Worm (Caenorhabditis elegans) whole organism, L2 larva: ENCODE measurements around the gene srd-10.

ENCODE experiments used
- ama-1 ChIP-seq: fragments of 150-350 bp; optimal IDR thresholded peaks from 2 replicates; lab custom pipeline; 2018; ENCODE audit warnings: inconsistent platforms
- lin-39 ChIP-seq: fragments of 150-350 bp; optimal IDR thresholded peaks from 2 replicates; lab custom pipeline; 2014; ENCODE audit warnings: missing biosample characterization, missing genetic modification reagents, missing genetic modification characterization
- nhr-10 ChIP-seq: sonication (generic microtip); optimal IDR thresholded peaks from 2 replicates; lab custom pipeline; 2017; ENCODE audit warnings: missing biosample characterization, missing genetic modification characterization
- ztf-11 ChIP-seq: sonication (generic microtip); optimal IDR thresholded peaks from 2 replicates; lab custom pipeline; 2017; ENCODE audit warnings: missing biosample characterization, missing genetic modification characterization

DNA sequence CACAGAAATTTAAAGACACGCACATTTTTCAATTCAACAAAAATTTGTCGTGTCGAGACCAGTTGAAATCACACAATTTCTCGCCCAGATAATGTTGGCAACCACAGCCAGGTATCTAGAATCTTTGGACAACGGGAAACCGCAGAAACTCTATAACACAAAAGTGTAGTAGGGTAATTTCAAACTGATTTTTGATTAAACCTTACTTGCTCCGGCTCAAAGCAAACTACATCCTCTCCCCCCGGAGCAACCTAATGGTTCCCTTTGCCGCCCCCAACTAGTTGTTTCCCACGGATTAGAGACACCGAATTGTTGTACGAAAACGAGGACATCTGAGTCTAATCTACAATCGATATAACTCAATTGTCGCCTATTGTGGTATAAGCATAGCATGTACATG lies 20.5 kb upstream of the srd-10 start:
- TF ChIP-seq nhr-10 (tag; lab: Kevin White, UChicago) (no peak), ama-1 (lab: Kevin White, UChicago) (no peak), lin-39 (tag; lab: Kevin White, UChicago) (no peak), ztf-11 (no peak)
